Fruit fly (Drosophila melanogaster) whole organism, embryonic: ENCODE data around the gene DNAlig4.

Source experiments
- Abd-B ChIP-seq: fragments of 200-800 bp; sonication (Bioruptor generic); optimal IDR thresholded peaks from 2 replicates; lab custom pipeline; 2018; ENCODE audit warnings: missing biosample characterization, mild to moderate bottlenecking, missing genetic modification characterization, moderate library complexity
- Ada2b ChIP-seq: fragments of 200-800 bp; sonication (Bioruptor generic); IDR thresholded peaks from 2 replicates; pipeline ENCODE4 v1.3.6; 2022; ENCODE audit warnings: missing biosample characterization, missing genetic modification characterization
- BEAF-32 ChIP-seq: fragments of 200-800 bp; sonication (Bioruptor generic); optimal IDR thresholded peaks from 3 replicates; lab custom pipeline; 2017; ENCODE audit warnings: missing biosample characterization, missing genetic modification characterization, mild to moderate bottlenecking, moderate library complexity, missing genetic modification reagents
- Bteb2 ChIP-seq: fragments of 200-800 bp; sonication (Bioruptor generic); optimal IDR thresholded peaks from 2 replicates; lab custom pipeline; 2016; ENCODE audit warnings: missing biosample characterization, missing genetic modification characterization
- CG10209 ChIP-seq: fragments of 200-800 bp; sonication (Bioruptor generic); optimal IDR thresholded peaks from 3 replicates; lab custom pipeline; 2017; ENCODE audit warnings: missing biosample characterization, mild to moderate bottlenecking, missing genetic modification characterization, missing genetic modification reagents
- CG12104 ChIP-seq: fragments of 200-800 bp; sonication (Bioruptor generic); optimal IDR thresholded peaks from 3 replicates; lab custom pipeline; 2016; ENCODE audit warnings: missing biosample characterization, missing genetic modification characterization
- CG12391 ChIP-seq: fragments of 200-800 bp; sonication (Bioruptor generic); optimal IDR thresholded peaks from 3 replicates; lab custom pipeline; 2018; ENCODE audit warnings: missing biosample characterization, mild to moderate bottlenecking, missing genetic modification characterization, moderate library complexity
- CG13624 ChIP-seq: fragments of 200-800 bp; sonication (Bioruptor generic); optimal IDR thresholded peaks from 2 replicates; lab custom pipeline; 2016; ENCODE audit warnings: missing biosample characterization, missing genetic modification characterization
- CG14667 ChIP-seq: fragments of 200-800 bp; sonication (Bioruptor generic); IDR thresholded peaks from 2 replicates; pipeline ENCODE4 v1.3.6; 2022; ENCODE audit warnings: missing biosample characterization, missing genetic modification characterization
- CG15269 ChIP-seq: fragments of 200-800 bp; sonication (Bioruptor generic); optimal IDR thresholded peaks from 2 replicates; lab custom pipeline; 2018; ENCODE audit warnings: missing biosample characterization, mild to moderate bottlenecking, missing genetic modification characterization, moderate library complexity
- CG1832 ChIP-seq: fragments of 200-800 bp; sonication (Bioruptor generic); optimal IDR thresholded peaks from 2 replicates; lab custom pipeline; 2017; ENCODE audit warnings: missing biosample characterization, mild to moderate bottlenecking, missing genetic modification characterization, inconsistent platforms
- CG2120 ChIP-seq: fragments of 200-800 bp; sonication (Bioruptor generic); optimal IDR thresholded peaks from 3 replicates; lab custom pipeline; 2016; ENCODE audit warnings: missing biosample characterization, missing genetic modification characterization
- CG31365 ChIP-seq: fragments of 200-800 bp; sonication (Bioruptor generic); optimal IDR thresholded peaks from 2 replicates; lab custom pipeline; 2018; ENCODE audit warnings: missing biosample characterization, mild to moderate bottlenecking, missing genetic modification characterization
- CG3281 ChIP-seq: fragments of 200-800 bp; sonication (Bioruptor generic); optimal IDR thresholded peaks from 3 replicates; lab custom pipeline; 2017; ENCODE audit warnings: missing biosample characterization, mild to moderate bottlenecking, missing genetic modification characterization
- CG4424 ChIP-seq: fragments of 200-800 bp; sonication (Bioruptor generic); optimal IDR thresholded peaks from 3 replicates; lab custom pipeline; 2016; ENCODE audit warnings: missing biosample characterization, missing genetic modification characterization
- CG5180 ChIP-seq: fragments of 200-800 bp; sonication (Bioruptor generic); optimal IDR thresholded peaks from 3 replicates; lab custom pipeline; 2017; ENCODE audit warnings: missing biosample characterization, missing genetic modification characterization, mild to moderate bottlenecking, moderate library complexity, missing genetic modification reagents
- CG6654 ChIP-seq: fragments of 200-800 bp; sonication (Bioruptor generic); optimal IDR thresholded peaks from 2 replicates; lab custom pipeline; 2017; ENCODE audit warnings: missing biosample characterization, mild to moderate bottlenecking, missing genetic modification characterization
- CG6765 ChIP-seq: fragments of 200-800 bp; sonication (Bioruptor generic); optimal IDR thresholded peaks from 3 replicates; lab custom pipeline; 2017; ENCODE audit warnings: missing biosample characterization, mild to moderate bottlenecking, missing genetic modification characterization
- CG6813 ChIP-seq: fragments of 200-800 bp; sonication (Bioruptor generic); optimal IDR thresholded peaks from 2 replicates; lab custom pipeline; 2017; ENCODE audit warnings: missing biosample characterization, missing genetic modification characterization, mild to moderate bottlenecking, moderate library complexity, missing genetic modification reagents
- CG8478 ChIP-seq: fragments of >200 bp; optimal IDR thresholded peaks from 2 replicates; lab custom pipeline; 2018
- CG9215 ChIP-seq: fragments of 200-800 bp; sonication (Bioruptor generic); IDR thresholded peaks from 2 replicates; pipeline ENCODE4 v1.3.6; 2022; ENCODE audit warnings: missing biosample characterization, missing genetic modification characterization
- Camta ChIP-seq: fragments of 200-800 bp; sonication (Bioruptor generic); optimal IDR thresholded peaks from 2 replicates; lab custom pipeline; 2016; ENCODE audit warnings: missing biosample characterization, missing genetic modification characterization
- D19A ChIP-seq: fragments of 200-800 bp; optimal IDR thresholded peaks from 3 replicates; lab custom pipeline; 2019; ENCODE audit warnings: missing biosample characterization, mild to moderate bottlenecking, missing genetic modification characterization, moderate library complexity
- Deaf1 ChIP-seq: fragments of 200-800 bp; optimal IDR thresholded peaks from 3 replicates; lab custom pipeline; 2019; ENCODE audit warnings: missing biosample characterization, mild to moderate bottlenecking, missing genetic modification characterization, moderate library complexity
- Drgx ChIP-seq: fragments of 200-800 bp; sonication (Bioruptor generic); IDR thresholded peaks from 2 replicates; pipeline ENCODE4 v1.3.6; 2022; ENCODE audit warnings: missing biosample characterization, missing genetic modification characterization
- E2f1 ChIP-seq: fragments of 200-800 bp; sonication (Bioruptor generic); IDR thresholded peaks from 2 replicates; pipeline ENCODE4 v1.3.6; 2022; ENCODE audit warnings: missing biosample characterization, missing genetic modification characterization
- Eip74EF ChIP-seq, 2 experiments: fragments of 200-800 bp in 1 of 2; fragments of >200 bp in 1 of 2; sonication (Bioruptor generic) in 1 of 2; optimal IDR thresholded peaks; 2 replicates each; lab custom pipeline; 2017 to 2019; ENCODE audit warnings: missing biosample characterization in 2 of 2, missing genetic modification characterization in 2 of 2, mild to moderate bottlenecking in 1 of 2, moderate library complexity in 1 of 2
- Hr78 ChIP-seq, 2 experiments: fragments of 200-800 bp in 1 of 2; fragments of >200 bp in 1 of 2; sonication (Bioruptor generic) in 1 of 2; optimal IDR thresholded peaks; 2 replicates each; lab custom pipeline; 2017 to 2019; ENCODE audit warnings: missing biosample characterization in 2 of 2, missing genetic modification characterization in 2 of 2, mild to moderate bottlenecking in 1 of 2, moderate library complexity in 1 of 2
- Mrtf ChIP-seq: fragments of 200-800 bp; sonication (Bioruptor generic); IDR thresholded peaks from 3 replicates; pipeline ENCODE4 v1.3.6; 2022; ENCODE audit warnings: missing biosample characterization, missing genetic modification characterization
- Nf-YC ChIP-seq: fragments of 200-800 bp; optimal IDR thresholded peaks from 3 replicates; lab custom pipeline; 2019; ENCODE audit warnings: missing biosample characterization, mild to moderate bottlenecking, missing genetic modification characterization, moderate library complexity
- Poxn ChIP-seq: fragments of 200-800 bp; sonication (Bioruptor generic); IDR thresholded peaks from 2 replicates; pipeline ENCODE4 v1.3.6; 2022; ENCODE audit warnings: missing biosample characterization, missing genetic modification characterization
- Sin3A ChIP-seq: fragments of >200 bp; optimal IDR thresholded peaks from 2 replicates; lab custom pipeline; 2018
- az2 ChIP-seq: fragments of 200-800 bp; sonication (Bioruptor generic); optimal IDR thresholded peaks from 3 replicates; lab custom pipeline; 2016; ENCODE audit warnings: missing biosample characterization, missing genetic modification characterization
- bab2 ChIP-seq: fragments of 200-800 bp; sonication (Bioruptor generic); optimal IDR thresholded peaks from 2 replicates; lab custom pipeline; 2016; ENCODE audit warnings: missing biosample characterization, missing genetic modification characterization
- cato ChIP-seq: fragments of 200-800 bp; sonication (Bioruptor generic); optimal IDR thresholded peaks from 2 replicates; lab custom pipeline; 2016; ENCODE audit warnings: missing biosample characterization, missing genetic modification characterization, borderline replicate concordance
- cg ChIP-seq: fragments of 200-800 bp; sonication (Bioruptor generic); optimal IDR thresholded peaks from 3 replicates; lab custom pipeline; 2019; ENCODE audit warnings: missing biosample characterization, mild to moderate bottlenecking, missing genetic modification characterization, moderate library complexity
- dmrt11E ChIP-seq: fragments of 200-800 bp; sonication (Bioruptor generic); optimal IDR thresholded peaks from 3 replicates; lab custom pipeline; 2018; ENCODE audit warnings: missing biosample characterization, mild to moderate bottlenecking, missing genetic modification characterization, moderate library complexity
- esg ChIP-seq: fragments of 200-800 bp; sonication (Bioruptor generic); conservative IDR thresholded peaks from 2 replicates; pipeline ENCODE4 v1.3.6; 2022; ENCODE audit warnings: missing biosample characterization, missing genetic modification characterization
- gem ChIP-seq: fragments of 200-800 bp; sonication (Bioruptor generic); optimal IDR thresholded peaks from 2 replicates; lab custom pipeline; 2019; ENCODE audit warnings: missing biosample characterization, mild to moderate bottlenecking, missing genetic modification characterization, moderate library complexity
- gsb ChIP-seq: fragments of 200-800 bp; sonication (Bioruptor generic); IDR thresholded peaks from 2 replicates; pipeline ENCODE4 v1.3.6; 2022; ENCODE audit warnings: missing biosample characterization, missing genetic modification characterization
- gt ChIP-seq: fragments of 200-800 bp; sonication (Bioruptor generic); IDR thresholded peaks from 2 replicates; pipeline ENCODE4 v1.3.6; 2022; ENCODE audit warnings: missing biosample characterization, missing genetic modification characterization
- inv ChIP-seq: fragments of 200-800 bp; sonication (Bioruptor generic); IDR thresholded peaks from 2 replicates; pipeline ENCODE4 v1.3.6; 2022; ENCODE audit warnings: missing biosample characterization, missing genetic modification characterization; ENCODE audit not compliant: partially characterized antibody
- kay ChIP-seq: fragments of 200-800 bp; sonication (Bioruptor generic); optimal IDR thresholded peaks from 2 replicates; lab custom pipeline; 2016; ENCODE audit warnings: missing biosample characterization, missing genetic modification characterization
- lbe ChIP-seq: fragments of 200-800 bp; sonication (Bioruptor generic); optimal IDR thresholded peaks from 2 replicates; lab custom pipeline; 2016; ENCODE audit warnings: missing biosample characterization, mild to moderate bottlenecking, missing genetic modification characterization
- lov ChIP-seq, 2 experiments: fragments of 200-800 bp in 1 of 2; fragments of >200 bp in 1 of 2; sonication (Bioruptor generic) in 1 of 2; IDR thresholded peaks in 1 of 2; optimal IDR thresholded peaks in 1 of 2; 2 replicates in 1 of 2; 3 replicates in 1 of 2; pipeline versions ENCODE4 v1.3.6 to Lab custom; 2017 to 2022; ENCODE audit warnings: missing biosample characterization in 1 of 2, missing genetic modification characterization in 1 of 2
- luna ChIP-seq: fragments of 200-800 bp; sonication (Bioruptor generic); optimal IDR thresholded peaks from 2 replicates; lab custom pipeline; 2016; ENCODE audit warnings: missing biosample characterization, missing genetic modification characterization
- pita ChIP-seq: fragments of 200-800 bp; sonication (Bioruptor generic); optimal IDR thresholded peaks from 2 replicates; lab custom pipeline; 2017; ENCODE audit warnings: missing biosample characterization, mild to moderate bottlenecking, missing genetic modification characterization
- stc ChIP-seq: fragments of 200-800 bp; sonication (Bioruptor generic); IDR thresholded peaks from 2 replicates; pipeline ENCODE4 v1.3.6; 2022; ENCODE audit warnings: missing biosample characterization, missing genetic modification characterization

The DNAlig4 gene

DNA sequence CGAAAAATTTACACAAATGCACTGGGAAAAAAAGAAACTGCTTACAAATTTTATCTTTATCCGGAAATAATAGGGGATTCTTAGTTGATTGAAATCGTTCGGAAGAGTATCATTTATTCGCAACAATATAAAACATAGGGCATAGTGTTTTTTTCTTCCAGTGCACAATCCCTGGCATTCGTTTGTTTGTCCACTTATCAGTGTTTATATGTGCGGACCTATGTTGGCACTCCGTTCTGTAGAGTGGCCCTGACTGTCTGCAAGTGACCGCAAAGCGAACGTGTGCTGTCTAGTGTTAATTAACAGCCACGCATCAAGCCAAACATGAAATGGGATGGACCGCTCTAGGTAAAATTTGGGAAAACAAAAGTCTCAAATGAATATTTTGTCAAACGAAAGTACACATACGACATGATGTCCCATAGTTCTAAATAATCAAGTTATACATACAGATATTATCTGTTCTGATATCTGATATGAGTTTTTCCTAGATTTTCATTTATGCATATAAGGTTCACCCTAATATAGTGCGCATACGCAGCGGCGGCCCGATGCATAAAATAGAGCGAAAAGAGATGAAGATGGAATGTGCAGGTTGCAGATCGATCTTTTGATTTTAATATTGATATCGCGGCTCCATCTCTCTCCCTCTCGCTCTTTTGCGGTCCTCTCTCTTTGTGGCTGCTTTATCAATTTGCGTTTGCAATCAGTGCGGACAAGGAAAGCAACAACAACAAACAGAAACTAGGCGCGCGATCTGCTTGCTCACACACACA, 26.3 kb downstream of the DNAlig4 start (continued):
- TF ChIP-seq lov (optimal IDR thresholded peaks at IDR 0.05; lab: Kevin White, UChicago) (no peak), lov (GFP tag; IDR thresholded peaks at IDR 0.05; lab: Robert Waterston, UW) (peak; percentile 88), cato (peak; percentile 90), CG8478 (lab: Kevin White, UChicago) (no peak), Camta (GFP tag; lab: Kevin White, UChicago) (peak; percentile 94), Hr78 (GFP tag; optimal IDR thresholded peaks at IDR 0.05; lab: Kevin White, UChicago) (peak in 1 of 2 experiments; percentile 63), CG2120 (GFP tag; lab: Kevin White, UChicago) (peak; percentile 97), CG13624 (GFP tag; lab: Kevin White, UChicago) (peak; percentile 97), CG14667 (GFP tag; lab: Robert Waterston, UW) (peak; percentile 85), CG6765 (GFP tag; lab: Kevin White, UChicago) (peak; percentile 87), CG31365 (peak; percentile 60), CG6813 (GFP tag; lab: Kevin White, UChicago) (peak; percentile 86), CG12104 (peak; percentile 89), Drgx (peak; percentile 90), lbe (GFP tag; lab: Kevin White, UChicago) (no peak), Nf-YC (tag; lab: Kevin White, UChicago) (peak; percentile 46), gt (peak; percentile 48; the same call in 1 of the 2 replicates), Ada2b (GFP tag; lab: Robert Waterston, UW) (peak; percentile 93), CG3281 (GFP tag; lab: Kevin White, UChicago) (peak; percentile 93), dmrt11E (tag; lab: Kevin White, UChicago) (peak; percentile 81), Bteb2 (peak; percentile 94), CG6654 (GFP tag; lab: Kevin White, UChicago) (peak; percentile 70), CG5180 (GFP tag; lab: Kevin White, UChicago) (peak; percentile 83), CG12391 (tag; lab: Kevin White, UChicago) (peak; percentile 92), Eip74EF (GFP tag; optimal IDR thresholded peaks at IDR 0.05; lab: Kevin White, UChicago) (peak in 1 of 2 experiments; percentile 86), E2f1 (GFP tag; lab: Robert Waterston, UW) (peak; percentile 93), esg (peak; percentile 89), CG4424 (GFP tag; lab: Kevin White, UChicago) (peak; percentile 93), bab2 (peak; percentile 96), Deaf1 (tag; lab: Kevin White, UChicago) (no peak), Sin3A (lab: Kevin White, UChicago) (no peak), CG9215 (peak; percentile 89), gem (peak; percentile 95), CG1832 (GFP tag; lab: Kevin White, UChicago) (no peak), BEAF-32 (GFP tag; lab: Kevin White, UChicago) (peak; percentile 13), Mrtf (GFP tag; lab: Robert Waterston, UW) (peak; percentile 94), kay (GFP tag; lab: Kevin White, UChicago) (peak; percentile 89), gsb (GFP tag; lab: Robert Waterston, UW) (peak; percentile 91), CG10209 (GFP tag; lab: Kevin White, UChicago) (peak; percentile 94), stc (GFP tag; lab: Robert Waterston, UW) (peak; percentile 87), luna (peak; percentile 93), cg (GFP tag; lab: Kevin White, UChicago) (no peak), inv (GFP tag; lab: Robert Waterston, UW) (no peak), D19A (tag; lab: Kevin White, UChicago) (peak; percentile 88), Abd-B (GFP tag; lab: Kevin White, UChicago) (peak; percentile 93), az2 (peak; percentile 94), CG15269 (tag; lab: Kevin White, UChicago) (peak; percentile 94), pita (GFP tag; lab: Kevin White, UChicago) (no peak), Poxn (GFP tag; lab: Robert Waterston, UW) (peak; percentile 83)
